Worm (Caenorhabditis elegans) whole organism, L2 larva: ENCODE measurements around the gene C25B8.8.

Experiments
- C34F6.9 ChIP-seq: fragments of 150-350 bp; optimal IDR thresholded peaks from 2 replicates; lab custom pipeline; 2014; ENCODE audit warnings: missing biosample characterization, missing genetic modification characterization
- F13H6.1 ChIP-seq: sonication (generic microtip); optimal IDR thresholded peaks from 2 replicates; lab custom pipeline; 2016; ENCODE audit warnings: missing genetic modification characterization, missing compliant biosample characterization
- R02D3.7 ChIP-seq: fragments of 150-350 bp; optimal IDR thresholded peaks from 2 replicates; lab custom pipeline; 2014; ENCODE audit warnings: missing biosample characterization, missing genetic modification characterization
- ZK546.5 ChIP-seq: sonication (generic microtip); optimal IDR thresholded peaks from 2 replicates; lab custom pipeline; 2017; ENCODE audit warnings: missing biosample characterization, missing genetic modification characterization
- alr-1 ChIP-seq: fragments of 150-350 bp; optimal IDR thresholded peaks from 2 replicates; lab custom pipeline; 2014; ENCODE audit warnings: missing biosample characterization, missing genetic modification characterization
- ama-1 ChIP-seq: fragments of 150-350 bp; optimal IDR thresholded peaks from 2 replicates; lab custom pipeline; 2018; ENCODE audit warnings: inconsistent platforms
- blmp-1 ChIP-seq: sonication (generic microtip); optimal IDR thresholded peaks from 2 replicates; lab custom pipeline; 2017; ENCODE audit warnings: missing genetic modification characterization, mild to moderate bottlenecking, missing compliant biosample characterization, antibody characterized with exemption, moderate library complexity; ENCODE audit not compliant: insufficient read depth
- ceh-16 ChIP-seq: fragments of 150-350 bp; optimal IDR thresholded peaks from 2 replicates; lab custom pipeline; 2014; ENCODE audit warnings: missing biosample characterization, missing genetic modification characterization
- ceh-82 ChIP-seq: fragments of 150-350 bp; optimal IDR thresholded peaks from 2 replicates; lab custom pipeline; 2014; ENCODE audit warnings: missing biosample characterization, missing genetic modification characterization
- crh-2 ChIP-seq: sonication (generic microtip); optimal IDR thresholded peaks from 2 replicates; lab custom pipeline; 2017; ENCODE audit warnings: missing biosample characterization, missing genetic modification characterization
- dmd-4 ChIP-seq: sonication (generic microtip); optimal IDR thresholded peaks from 2 replicates; lab custom pipeline; 2017; ENCODE audit warnings: missing biosample characterization, missing genetic modification characterization
- egl-27 ChIP-seq: sonication (generic microtip); optimal IDR thresholded peaks from 3 replicates; lab custom pipeline; 2017; ENCODE audit warnings: missing biosample characterization, missing genetic modification reagents, missing genetic modification characterization
- elt-1 ChIP-seq: fragments of 150-350 bp; optimal IDR thresholded peaks from 2 replicates; lab custom pipeline; 2014; ENCODE audit warnings: missing biosample characterization, missing genetic modification characterization
- elt-3 ChIP-seq: sonication (generic microtip); optimal IDR thresholded peaks from 2 replicates; lab custom pipeline; 2017; ENCODE audit warnings: missing biosample characterization, missing genetic modification characterization
- fos-1 ChIP-seq: fragments of 150-350 bp; optimal IDR thresholded peaks from 2 replicates; lab custom pipeline; 2014; ENCODE audit warnings: missing biosample characterization, missing genetic modification characterization
- gmeb-1 ChIP-seq: fragments of 150-350 bp; optimal IDR thresholded peaks from 2 replicates; lab custom pipeline; 2014; ENCODE audit warnings: missing biosample characterization, missing genetic modification characterization
- lin-11 ChIP-seq: fragments of 150-350 bp; sonication (generic microtip); optimal IDR thresholded peaks from 2 replicates; lab custom pipeline; 2014; ENCODE audit warnings: missing biosample characterization, missing genetic modification characterization, inconsistent platforms, mixed read lengths
- lin-13 ChIP-seq: fragments of 150-350 bp; optimal IDR thresholded peaks from 2 replicates; lab custom pipeline; 2014; ENCODE audit warnings: missing biosample characterization, missing genetic modification reagents, missing genetic modification characterization
- lsy-2 ChIP-seq, 2 experiments: fragments of 150-350 bp in 1 of 2; sonication (generic microtip) in 1 of 2; optimal IDR thresholded peaks; 2 replicates each; lab custom pipeline; 2014 to 2017; ENCODE audit warnings: missing biosample characterization in 2 of 2, missing genetic modification characterization in 2 of 2
- mab-5 ChIP-seq: fragments of 150-350 bp; optimal IDR thresholded peaks from 2 replicates; lab custom pipeline; 2014; ENCODE audit warnings: missing biosample characterization, missing genetic modification characterization
- mbf-1 ChIP-seq: sonication (generic microtip); optimal IDR thresholded peaks from 2 replicates; lab custom pipeline; 2017; ENCODE audit warnings: missing biosample characterization, missing genetic modification characterization
- mdl-1 ChIP-seq, 2 experiments: fragments of 150-350 bp in 1 of 2; sonication (generic microtip) in 1 of 2; optimal IDR thresholded peaks; 2 replicates each; lab custom pipeline; 2017; ENCODE audit warnings: missing biosample characterization in 2 of 2, missing genetic modification characterization in 2 of 2
- nhr-10 ChIP-seq: sonication (generic microtip); optimal IDR thresholded peaks from 2 replicates; lab custom pipeline; 2017; ENCODE audit warnings: missing biosample characterization, missing genetic modification characterization
- nhr-21 ChIP-seq: fragments of 150-350 bp; optimal IDR thresholded peaks from 2 replicates; lab custom pipeline; 2014; ENCODE audit warnings: missing biosample characterization, missing genetic modification characterization
- nhr-23 ChIP-seq: fragments of 150-350 bp; optimal IDR thresholded peaks from 2 replicates; lab custom pipeline; 2014; ENCODE audit warnings: missing biosample characterization, missing genetic modification reagents, missing genetic modification characterization
- nhr-237 ChIP-seq: fragments of 150-350 bp; optimal IDR thresholded peaks from 2 replicates; lab custom pipeline; 2014; ENCODE audit warnings: missing biosample characterization, missing genetic modification characterization
- nhr-25 ChIP-seq: fragments of 150-350 bp; sonication (generic microtip); optimal IDR thresholded peaks from 3 replicates; lab custom pipeline; 2014; ENCODE audit warnings: missing biosample characterization, missing genetic modification characterization
- nhr-6 ChIP-seq: fragments of 150-350 bp; optimal IDR thresholded peaks from 2 replicates; lab custom pipeline; 2014; ENCODE audit warnings: missing biosample characterization, missing genetic modification characterization
- nhr-77 ChIP-seq: fragments of 150-350 bp; optimal IDR thresholded peaks from 2 replicates; lab custom pipeline; 2014; ENCODE audit warnings: missing biosample characterization, missing genetic modification characterization
- peb-1 ChIP-seq: fragments of 150-350 bp; optimal IDR thresholded peaks from 2 replicates; lab custom pipeline; 2014; ENCODE audit warnings: missing biosample characterization, missing genetic modification characterization
- sem-4 ChIP-seq: fragments of 150-350 bp; optimal IDR thresholded peaks from 2 replicates; lab custom pipeline; 2014; ENCODE audit warnings: missing biosample characterization, missing genetic modification reagents, missing genetic modification characterization
- skn-1 ChIP-seq: sonication (generic microtip); optimal IDR thresholded peaks from 2 replicates; lab custom pipeline; 2017; ENCODE audit warnings: missing biosample characterization, missing genetic modification characterization
- sma-3 ChIP-seq: sonication (generic microtip); optimal IDR thresholded peaks from 2 replicates; lab custom pipeline; 2016; ENCODE audit warnings: missing genetic modification reagents, missing genetic modification characterization, missing compliant biosample characterization
- snpc-4 ChIP-seq: fragments of 150-350 bp; optimal IDR thresholded peaks from 2 replicates; lab custom pipeline; 2014; ENCODE audit warnings: missing biosample characterization, missing genetic modification characterization
- unc-55 ChIP-seq: fragments of 150-350 bp; sonication (generic microtip); optimal IDR thresholded peaks from 3 replicates; lab custom pipeline; 2014; ENCODE audit warnings: missing biosample characterization, missing genetic modification reagents, missing genetic modification characterization
- unc-62 ChIP-seq: fragments of 150-350 bp; optimal IDR thresholded peaks from 2 replicates; lab custom pipeline; 2014; ENCODE audit warnings: missing biosample characterization, missing genetic modification reagents, missing genetic modification characterization
- zag-1 ChIP-seq: fragments of 150-350 bp; optimal IDR thresholded peaks from 2 replicates; lab custom pipeline; 2014; ENCODE audit warnings: missing biosample characterization, missing genetic modification characterization
- ztf-1 ChIP-seq: fragments of 200-800 bp; sonication (Bioruptor generic); conservative IDR thresholded peaks from 2 replicates; pipeline ENCODE4 v1.3.6; 2022; ENCODE audit warnings: missing genetic modification characterization, missing compliant biosample characterization
- ztf-11 ChIP-seq: sonication (generic microtip); optimal IDR thresholded peaks from 2 replicates; lab custom pipeline; 2017; ENCODE audit warnings: missing biosample characterization, missing genetic modification characterization
- ztf-4 ChIP-seq: fragments of 150-350 bp; optimal IDR thresholded peaks from 2 replicates; lab custom pipeline; 2014; ENCODE audit warnings: missing biosample characterization, missing genetic modification characterization

The C25B8.8 gene

ce11 chrX:6609717-6610116 lies at the start of gene C25B8.8:
C25B8.8 (plus strand) TSS chrX:6610017.
- no peak for TF ChIP-seq crh-2
- no peak for TF ChIP-seq nhr-77 (tag; lab: Kevin White, UChicago)
- TF ChIP-seq lin-11 (tag; lab: Kevin White, UChicago), result no peak
- no peak for TF ChIP-seq ceh-16
- no peak for TF ChIP-seq lsy-2 (tag; optimal IDR thresholded peaks at IDR 0.05; lab: Kevin White, UChicago)
- no peak for TF ChIP-seq snpc-4
- no peak for TF ChIP-seq nhr-6 (tag; lab: Kevin White, UChicago)
- TF ChIP-seq egl-27 (tag; lab: Kevin White, UChicago), result no peak
- no peak for TF ChIP-seq mab-5 (tag; lab: Kevin White, UChicago)
- TF ChIP-seq mbf-1 (tag; lab: Kevin White, UChicago), result no peak
- no peak for TF ChIP-seq peb-1 (tag; lab: Kevin White, UChicago)
- TF ChIP-seq nhr-25 (tag; lab: Kevin White, UChicago), result no peak
- TF ChIP-seq gmeb-1 (tag; lab: Kevin White, UChicago), result no peak
- no peak for TF ChIP-seq alr-1
- TF ChIP-seq F13H6.1, result no peak
- no peak for TF ChIP-seq fos-1
- no peak for TF ChIP-seq elt-1
- TF ChIP-seq dmd-4 (tag; lab: Kevin White, UChicago), result no peak

ce11 chrX:6560495-6560894 lies 49.3 kb upstream of the C25B8.8 start:
- TF ChIP-seq nhr-10 (no peak), mdl-1 (tag; optimal IDR thresholded peaks at IDR 0.05; lab: Kevin White, UChicago) (no peak)

ce11 chrX:6562378-6562856 lies 47.4 kb upstream of the C25B8.8 start, which contains the start of gene aaim-1:
aaim-1 (minus strand) TSS chrX:6562428.
- TF ChIP-seq ceh-82 (tag; lab: Kevin White, UChicago), result no peak
- TF ChIP-seq zag-1 (tag; lab: Kevin White, UChicago), result no peak
- TF ChIP-seq lin-13 (GFP tag; lab: Kevin White, UChicago), result no peak
- no peak for TF ChIP-seq lsy-2 (tag; optimal IDR thresholded peaks at IDR 0.05; lab: Kevin White, UChicago)
- no peak for TF ChIP-seq R02D3.7 (tag; lab: Kevin White, UChicago)
- TF ChIP-seq mab-5 (tag; lab: Kevin White, UChicago), result no peak
- no peak for TF ChIP-seq nhr-6 (tag; lab: Kevin White, UChicago)
- no peak for TF ChIP-seq fos-1
- no peak for TF ChIP-seq nhr-21
- TF ChIP-seq ZK546.5 (tag; lab: Kevin White, UChicago), result no peak
- no peak for TF ChIP-seq alr-1
- TF ChIP-seq mbf-1 (tag; lab: Kevin White, UChicago), result no peak
- no peak for TF ChIP-seq unc-55 (GFP tag; lab: Kevin White, UChicago)
- TF ChIP-seq unc-62 (GFP tag; lab: Kevin White, UChicago), result no peak
- TF ChIP-seq ama-1, result no peak
- TF ChIP-seq sem-4 (tag; lab: Kevin White, UChicago), result no peak
- TF ChIP-seq, all 48 proteins: peak for 0

ce11 chrX:6569624-6570023 lies 40.2 kb upstream of the C25B8.8 start, which contains the start of gene dop-3:
dop-3 (minus strand) TSS chrX:6569724.
- TF ChIP-seq sem-4 (tag; lab: Kevin White, UChicago), result no peak
- TF ChIP-seq ztf-4, result no peak
- no peak for TF ChIP-seq C34F6.9 (tag; lab: Kevin White, UChicago)
- TF ChIP-seq sma-3 (GFP tag; lab: Kevin White, UChicago), result no peak
- no peak for TF ChIP-seq ztf-11
- TF ChIP-seq R02D3.7 (tag; lab: Kevin White, UChicago), result no peak
- no peak for TF ChIP-seq nhr-6 (tag; lab: Kevin White, UChicago)
- TF ChIP-seq ztf-1 (GFP tag; lab: Robert Waterston, UW), result no peak
- no peak for TF ChIP-seq zag-1 (tag; lab: Kevin White, UChicago)
- no peak for TF ChIP-seq ZK546.5 (tag; lab: Kevin White, UChicago)
- TF ChIP-seq alr-1, result no peak
- TF ChIP-seq nhr-23 (tag; lab: Kevin White, UChicago), result no peak
- no peak for TF ChIP-seq elt-3 (tag; lab: Kevin White, UChicago)
- TF ChIP-seq mbf-1 (tag; lab: Kevin White, UChicago), result no peak

ce11 chrX:6572987-6573386 lies 36.8 kb upstream of the C25B8.8 start:
- TF ChIP-seq elt-1, result no peak
- TF ChIP-seq gmeb-1 (tag; lab: Kevin White, UChicago), result no peak
- TF ChIP-seq ztf-4, result no peak
- TF ChIP-seq R02D3.7 (tag; lab: Kevin White, UChicago), result no peak
- TF ChIP-seq nhr-25 (tag; lab: Kevin White, UChicago), result no peak
- no peak for TF ChIP-seq lin-11 (tag; lab: Kevin White, UChicago)
- no peak for TF ChIP-seq blmp-1
- no peak for TF ChIP-seq ztf-11
- no peak for TF ChIP-seq nhr-21
- no peak for TF ChIP-seq ama-1
- no peak for TF ChIP-seq alr-1
- no peak for TF ChIP-seq lsy-2 (tag; optimal IDR thresholded peaks at IDR 0.05; lab: Kevin White, UChicago)
- TF ChIP-seq egl-27 (tag; lab: Kevin White, UChicago), result no peak
- TF ChIP-seq peb-1 (tag; lab: Kevin White, UChicago), result no peak
- TF ChIP-seq lin-13 (GFP tag; lab: Kevin White, UChicago), result no peak
- TF ChIP-seq nhr-10, result no peak
- TF ChIP-seq nhr-237 (tag; lab: Kevin White, UChicago), result no peak
- TF ChIP-seq skn-1 (tag; lab: Kevin White, UChicago), result no peak
- TF ChIP-seq, all 48 proteins: peak for 0
